Worm (Caenorhabditis elegans): ENCODE data around the gene C09B9.7.

Gene C09B9.7

DNA sequence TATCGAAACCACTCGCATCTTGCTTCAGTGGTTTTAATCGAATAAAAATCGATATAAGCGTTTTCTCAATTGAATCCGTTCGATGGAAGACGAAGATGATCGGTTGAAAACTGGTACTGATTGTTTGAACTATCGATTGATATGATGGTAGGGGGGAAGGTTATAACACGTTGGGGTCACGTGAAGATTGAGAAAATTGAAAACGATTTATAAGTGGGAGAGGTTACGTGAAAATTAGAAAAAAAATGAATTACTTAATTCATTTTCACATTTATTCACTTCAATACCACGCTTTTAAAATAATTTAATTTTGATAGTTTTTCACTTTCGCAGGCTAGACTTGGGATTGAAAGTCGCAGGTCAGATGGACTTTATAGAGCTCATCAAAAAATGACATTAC, at the start of gene C09B9.7:
C09B9.7 (minus strand) TSS at position 101 of the 400 bp plus-strand sequence.
- no peak for TF ChIP-seq unc-62 (GFP tag; optimal IDR thresholded peaks at IDR 0.05 in 1 of 2)
- no peak for TF ChIP-seq unc-62 (tag; optimal IDR thresholded peaks at IDR 0.05)
- TF ChIP-seq nhr-6 (tag; optimal IDR thresholded peaks at IDR 0.05) = no peak
- no peak for TF ChIP-seq dmd-6 (GFP tag; IDR thresholded peaks at IDR 0.05)
- TF ChIP-seq nhr-28 (tag; optimal IDR thresholded peaks at IDR 0.05) = no peak
- no peak for TF ChIP-seq ceh-32 (tag; optimal IDR thresholded peaks at IDR 0.05; ENCODE audit: poor library complexity)
- TF ChIP-seq dve-1 (tag; optimal IDR thresholded peaks at IDR 0.05; ENCODE audit: insufficient read depth) = no peak
- TF ChIP-seq jun-1 (tag; optimal IDR thresholded peaks at IDR 0.05) = no peak
- TF ChIP-seq F10B5.3 (tag; optimal IDR thresholded peaks at IDR 0.05) = no peak
- no peak for TF ChIP-seq F37D6.2 (tag; optimal IDR thresholded peaks at IDR 0.05)
- no peak for TF ChIP-seq ZK337.2 (GFP tag; IDR thresholded peaks at IDR 0.05)
- no peak for TF ChIP-seq Y48G9A.11 (GFP tag; IDR thresholded peaks at IDR 0.05)
- no peak for TF ChIP-seq ctbp-1 (GFP tag; IDR thresholded peaks at IDR 0.05)

DNA sequence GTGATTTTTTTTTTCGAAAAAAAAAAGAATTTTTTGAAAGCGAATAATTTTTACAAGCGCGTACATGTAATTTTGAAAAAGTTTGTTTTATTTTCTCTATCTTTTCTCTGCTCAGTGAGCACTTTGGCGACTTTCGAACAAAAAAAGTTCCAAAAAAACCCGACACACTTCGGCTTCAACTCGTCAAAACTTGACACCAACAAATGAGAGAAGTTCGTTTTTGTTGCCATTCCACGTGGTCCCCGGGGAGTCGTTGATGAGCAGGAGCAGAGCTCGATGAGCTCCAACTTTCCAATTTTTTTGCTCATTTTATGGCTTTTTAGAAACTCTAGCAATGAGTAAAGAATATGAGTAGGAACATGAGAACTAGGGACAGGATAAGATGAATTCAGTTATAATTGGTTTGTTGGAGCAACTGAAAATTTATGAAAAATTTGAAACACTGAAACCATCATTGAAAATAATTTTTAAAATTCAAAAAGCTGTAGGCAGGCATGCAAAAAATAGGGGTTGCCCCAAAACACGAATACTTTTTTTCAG, 49.6 kb upstream of the C09B9.7 start:
- TF ChIP-seq aha-1 (tag) = peak; percentile 98
- TF ChIP-seq F44E2.7 (GFP tag; IDR thresholded peaks at IDR 0.05) = no peak
- TF ChIP-seq mdl-1 (tag; optimal IDR thresholded peaks at IDR 0.05) = peak in 1 of 2 experiments; percentile 42
- TF ChIP-seq sdz-12 (GFP tag; optimal IDR thresholded peaks at IDR 0.05) = no peak
- TF ChIP-seq madf-5 (GFP tag; IDR thresholded peaks at IDR 0.05) = no peak
- peak in 1 of 2 experiments; percentile 9 for TF ChIP-seq unc-62 (GFP tag; optimal IDR thresholded peaks at IDR 0.05 in 1 of 2)
- no peak for TF ChIP-seq unc-62 (tag; optimal IDR thresholded peaks at IDR 0.05)
- no peak for TF ChIP-seq mxl-3 (GFP tag; optimal IDR thresholded peaks at IDR 0.05)
- no peak for TF ChIP-seq nhr-25 (tag; optimal IDR thresholded peaks at IDR 0.05; ENCODE audit: borderline replicate concordance, insufficient read depth)
- no peak for TF ChIP-seq T20F7.1 (GFP tag; optimal IDR thresholded peaks at IDR 0.05)
- no peak for TF ChIP-seq rbr-2 (tag; optimal IDR thresholded peaks at IDR 0.05)
- no peak for TF ChIP-seq nhr-10 (tag; optimal IDR thresholded peaks at IDR 0.05)
- TF ChIP-seq zfp-3 (GFP tag; conservative IDR thresholded peaks at IDR 0.05) = no peak
- TF ChIP-seq nhr-237 (tag; optimal IDR thresholded peaks at IDR 0.05) = no peak
- TF ChIP-seq php-3 (GFP tag; IDR thresholded peaks at IDR 0.05) = no peak
- 0 out of 2 replicates have a peak, but pooled peaks have one; percentile 57 for TF ChIP-seq ceh-20 (GFP tag; IDR thresholded peaks at IDR 0.05)
- no peak for TF ChIP-seq nhr-77 (tag; optimal IDR thresholded peaks at IDR 0.05)
- no peak for TF ChIP-seq snpc-1.2 (GFP tag; IDR thresholded peaks at IDR 0.05)
- no peak for TF ChIP-seq dmd-6 (GFP tag; IDR thresholded peaks at IDR 0.05)
- TF ChIP-seq pqm-1 (tag; optimal IDR thresholded peaks at IDR 0.05) = no peak
- no peak for TF ChIP-seq tra-1 (GFP tag; IDR thresholded peaks at IDR 0.05)
- TF ChIP-seq ceh-62 (tag; optimal IDR thresholded peaks at IDR 0.05) = no peak
- no peak for TF ChIP-seq mxl-2 (GFP tag; conservative IDR thresholded peaks at IDR 0.05)
- TF ChIP-seq mdt-29 (GFP tag; IDR thresholded peaks at IDR 0.05) = no peak
- no peak for TF ChIP-seq hif-1 (tag; optimal IDR thresholded peaks at IDR 0.05)
- no peak for TF ChIP-seq hlh-11 (tag; optimal IDR thresholded peaks at IDR 0.05)

- TF ChIP-seq F26F4.8 (GFP tag; conservative IDR thresholded peaks at IDR 0.05) = no peak
Measured at ce11 chrIV:5109943-5110342, 49.1 kb upstream of the C09B9.7 start.

ce11 chrIV:5108971-5109370, 48.1 kb upstream of the C09B9.7 start:
- no peak for TF ChIP-seq pha-4 (GFP tag; IDR thresholded peaks at IDR 0.05)
- TF ChIP-seq pha-4 (tag; optimal IDR thresholded peaks at IDR 0.05) = no peak
- TF ChIP-seq zag-1 (tag; optimal IDR thresholded peaks at IDR 0.05) = no peak
- no peak for TF ChIP-seq pqm-1 (tag; optimal IDR thresholded peaks at IDR 0.05)
- no peak for TF ChIP-seq lin-38 (GFP tag; IDR thresholded peaks at IDR 0.05)
- no peak for TF ChIP-seq snpc-1.2 (GFP tag; IDR thresholded peaks at IDR 0.05)
- TF ChIP-seq aha-1 (tag) = no peak
- TF ChIP-seq ZK337.2 (GFP tag; IDR thresholded peaks at IDR 0.05) = no peak
